Worm (Caenorhabditis elegans) whole organism, L4 larva: ENCODE data around the gene F11D11.3.

Experiments used
- ceh-82 ChIP-seq: sonication (generic microtip); optimal IDR thresholded peaks from 2 replicates; lab custom pipeline; 2017; ENCODE audit warnings: missing biosample characterization, missing genetic modification characterization
- dpl-1 ChIP-seq: fragments of 150-350 bp; optimal IDR thresholded peaks from 2 replicates; lab custom pipeline; 2014; ENCODE audit warnings: missing biosample characterization, missing genetic modification reagents, missing genetic modification characterization
- lir-3 ChIP-seq: sonication (generic microtip); optimal IDR thresholded peaks from 2 replicates; lab custom pipeline; 2016; ENCODE audit warnings: mild to moderate bottlenecking, missing genetic modification characterization, missing compliant biosample characterization
- nhr-28 ChIP-seq: fragments of 150-350 bp; optimal IDR thresholded peaks from 2 replicates; lab custom pipeline; 2014; ENCODE audit warnings: missing biosample characterization, missing genetic modification characterization
- nhr-48 ChIP-seq: sonication (generic microtip); optimal IDR thresholded peaks from 2 replicates; lab custom pipeline; 2016; ENCODE audit warnings: mild to moderate bottlenecking, missing genetic modification characterization, missing compliant biosample characterization
- vab-7 ChIP-seq: fragments of 200-800 bp; sonication (Bioruptor generic); IDR thresholded peaks from 2 replicates; pipeline ENCODE4 v1.3.6; 2022; ENCODE audit warnings: missing genetic modification reagents, missing genetic modification characterization, missing compliant biosample characterization

ce11 chrV:18709203-18709860 is 50.7 kb downstream of the F11D11.3 start, which contains the start of gene Y17D7C.6:
- TF ChIP-seq lir-3 (tag; lab: Kevin White, UChicago): no peak
- no peak for TF ChIP-seq nhr-28 (tag; lab: Kevin White, UChicago)
- no peak for TF ChIP-seq dpl-1 (GFP tag; lab: Kevin White, UChicago)
- no peak for TF ChIP-seq nhr-48 (tag; lab: Kevin White, UChicago)
- TF ChIP-seq ceh-82 (tag; lab: Kevin White, UChicago): no peak
- TF ChIP-seq vab-7 (GFP tag; lab: Robert Waterston, UW): no peak
